Worm (Caenorhabditis elegans) whole organism, L4 larva: ENCODE measurements around the gene ptr-15.

Experiments used
- D1046.2 ChIP-seq: fragments of 200-800 bp; sonication (Bioruptor generic); IDR thresholded peaks from 2 replicates; pipeline ENCODE4 v1.3.6; 2022; ENCODE audit warnings: missing genetic modification characterization, missing compliant biosample characterization
- R02D3.7 ChIP-seq: fragments of 150-350 bp; sonication (generic microtip); optimal IDR thresholded peaks from 3 replicates; lab custom pipeline; 2014; ENCODE audit warnings: missing biosample characterization, missing genetic modification characterization
- T20F7.1 ChIP-seq: fragments of 200-800 bp; sonication (Bioruptor generic); optimal IDR thresholded peaks from 2 replicates; lab custom pipeline; 2018; ENCODE audit warnings: mild to moderate bottlenecking, missing genetic modification characterization, missing compliant biosample characterization
- Y105C5A.15 ChIP-seq: fragments of 200-800 bp; sonication (Bioruptor generic); IDR thresholded peaks from 2 replicates; pipeline ENCODE4 v1.3.6; 2022; ENCODE audit warnings: missing genetic modification characterization, missing compliant biosample characterization
- Y48G9A.11 ChIP-seq: fragments of 200-800 bp; sonication (Bioruptor generic); IDR thresholded peaks from 2 replicates; pipeline ENCODE4 v1.3.6; 2022; ENCODE audit warnings: missing genetic modification reagents, missing genetic modification characterization, missing compliant biosample characterization
- Y5F2A.4 ChIP-seq: fragments of 200-800 bp; sonication (Bioruptor generic); optimal IDR thresholded peaks from 2 replicates; lab custom pipeline; 2018; ENCODE audit warnings: mild to moderate bottlenecking, missing genetic modification characterization, missing compliant biosample characterization
- Y75B8A.6 ChIP-seq: fragments of 200-800 bp; sonication (Bioruptor generic); IDR thresholded peaks from 2 replicates; pipeline ENCODE4 v1.3.6; 2022; ENCODE audit warnings: missing genetic modification reagents, missing genetic modification characterization, missing compliant biosample characterization
- aha-1 ChIP-seq: fragments of 150-350 bp; peaks from one replicate; lab custom pipeline; 2014; ENCODE audit warnings: missing biosample characterization, missing genetic modification characterization
- arid-1 ChIP-seq: fragments of 200-800 bp; sonication (Bioruptor generic); conservative IDR thresholded peaks from 2 replicates; pipeline ENCODE4 v1.3.6; 2022; ENCODE audit warnings: missing genetic modification reagents, missing genetic modification characterization, missing compliant biosample characterization
- ceh-32 ChIP-seq: sonication (generic microtip); optimal IDR thresholded peaks from 2 replicates; lab custom pipeline; 2016; ENCODE audit warnings: mild to moderate bottlenecking, missing genetic modification characterization, missing compliant biosample characterization; ENCODE audit not compliant: poor library complexity
- ceh-62 ChIP-seq: sonication (generic microtip); optimal IDR thresholded peaks from 2 replicates; lab custom pipeline; 2017; ENCODE audit warnings: missing biosample characterization, missing genetic modification characterization
- cey-2 ChIP-seq: sonication (generic microtip); optimal IDR thresholded peaks from 3 replicates; lab custom pipeline; 2017; ENCODE audit warnings: missing genetic modification characterization, mild to moderate bottlenecking, missing compliant biosample characterization, antibody characterized with exemption, borderline replicate concordance; ENCODE audit not compliant: insufficient read depth
- daf-16 ChIP-seq, 3 experiments: sonication (generic microtip); optimal IDR thresholded peaks; 2 replicates each; lab custom pipeline; 2016 to 2017; ENCODE audit warnings: missing genetic modification characterization in 3 of 3, missing genetic modification reagents in 3 of 3, mild to moderate bottlenecking in 2 of 3, missing compliant biosample characterization in 2 of 3, missing biosample characterization in 1 of 3, moderate library complexity in 1 of 3
- daf-8 ChIP-seq: fragments of 200-800 bp; sonication (Bioruptor generic); IDR thresholded peaks from 2 replicates; pipeline ENCODE4 v1.3.6; 2022; ENCODE audit warnings: missing genetic modification characterization, missing compliant biosample characterization
- dmd-6 ChIP-seq: fragments of 200-800 bp; sonication (Bioruptor generic); IDR thresholded peaks from 2 replicates; pipeline ENCODE4 v1.3.6; 2022; ENCODE audit warnings: missing genetic modification reagents, missing genetic modification characterization, missing compliant biosample characterization
- dmd-9 ChIP-seq: fragments of 200-800 bp; sonication (Bioruptor generic); IDR thresholded peaks from 2 replicates; pipeline ENCODE4 v1.3.6; 2022; ENCODE audit warnings: missing genetic modification reagents, missing genetic modification characterization, missing compliant biosample characterization
- dpl-1 ChIP-seq: fragments of 150-350 bp; optimal IDR thresholded peaks from 2 replicates; lab custom pipeline; 2014; ENCODE audit warnings: missing biosample characterization, missing genetic modification reagents, missing genetic modification characterization
- dve-1 ChIP-seq: sonication (generic microtip); optimal IDR thresholded peaks from 2 replicates; lab custom pipeline; 2017; ENCODE audit warnings: antibody characterized with exemption, mild to moderate bottlenecking, missing genetic modification characterization, missing compliant biosample characterization; ENCODE audit not compliant: insufficient read depth
- fos-1 ChIP-seq: fragments of 150-350 bp; optimal IDR thresholded peaks from 2 replicates; lab custom pipeline; 2014; ENCODE audit warnings: missing biosample characterization, missing genetic modification characterization
- hif-1 ChIP-seq, 2 experiments: sonication (generic microtip); optimal IDR thresholded peaks; 2 replicates each; lab custom pipeline; 2016 to 2017; ENCODE audit warnings: missing compliant biosample characterization in 2 of 2, missing genetic modification characterization in 2 of 2, missing genetic modification reagents in 2 of 2, missing genotype in 2 of 2, mild to moderate bottlenecking in 1 of 2
- hlh-11 ChIP-seq: fragments of 200-800 bp; sonication (Bioruptor generic); optimal IDR thresholded peaks from 2 replicates; lab custom pipeline; 2018; ENCODE audit warnings: mild to moderate bottlenecking, missing genetic modification characterization, missing compliant biosample characterization
- hlh-30 ChIP-seq: sonication (generic microtip); optimal IDR thresholded peaks from 2 replicates; lab custom pipeline; 2017; ENCODE audit warnings: antibody characterized with exemption, mild to moderate bottlenecking, missing genetic modification characterization, missing compliant biosample characterization; ENCODE audit not compliant: insufficient read depth
- jun-1 ChIP-seq: fragments of 150-350 bp; optimal IDR thresholded peaks from 2 replicates; lab custom pipeline; 2014; ENCODE audit warnings: missing biosample characterization, missing genetic modification reagents, missing genetic modification characterization
- lim-7 ChIP-seq: fragments of 200-800 bp; sonication (Bioruptor generic); IDR thresholded peaks from 2 replicates; pipeline ENCODE4 v1.3.6; 2022; ENCODE audit warnings: missing genetic modification characterization, missing compliant biosample characterization
- lin-29 ChIP-seq: fragments of 200-800 bp; sonication (Bioruptor generic); IDR thresholded peaks from 2 replicates; pipeline ENCODE4 v1.3.6; 2022; ENCODE audit warnings: missing genetic modification reagents, missing genetic modification characterization, missing compliant biosample characterization
- lin-39 ChIP-seq: fragments of 150-350 bp; optimal IDR thresholded peaks from 2 replicates; lab custom pipeline; 2014; ENCODE audit warnings: missing biosample characterization, missing genetic modification reagents, missing genetic modification characterization
- lir-3 ChIP-seq: sonication (generic microtip); optimal IDR thresholded peaks from 2 replicates; lab custom pipeline; 2016; ENCODE audit warnings: mild to moderate bottlenecking, missing genetic modification characterization, missing compliant biosample characterization
- madf-5 ChIP-seq, 2 experiments: fragments of 200-800 bp; sonication (Bioruptor generic); IDR thresholded peaks; 2 replicates each; pipeline ENCODE4 v1.3.6; 2022; ENCODE audit warnings: missing compliant biosample characterization in 2 of 2, missing genetic modification characterization in 2 of 2
- mep-1 ChIP-seq: fragments of 150-350 bp; sonication (generic microtip); optimal IDR thresholded peaks from 3 replicates; lab custom pipeline; 2014; ENCODE audit warnings: missing biosample characterization, missing genetic modification characterization
- mes-2 ChIP-seq: sonication (generic microtip); optimal IDR thresholded peaks from 2 replicates; lab custom pipeline; 2016; ENCODE audit warnings: missing genotype, mild to moderate bottlenecking, missing genetic modification characterization, missing compliant biosample characterization; ENCODE audit not compliant: poor library complexity, severe bottlenecking
- nhr-10 ChIP-seq: fragments of 150-350 bp; optimal IDR thresholded peaks from 2 replicates; lab custom pipeline; 2014; ENCODE audit warnings: missing biosample characterization, missing genetic modification characterization
- nhr-28 ChIP-seq: fragments of 150-350 bp; optimal IDR thresholded peaks from 2 replicates; lab custom pipeline; 2014; ENCODE audit warnings: missing biosample characterization, missing genetic modification characterization
- nhr-42 ChIP-seq: fragments of 200-800 bp; sonication (Bioruptor generic); IDR thresholded peaks from 2 replicates; pipeline ENCODE4 v1.3.6; 2022; ENCODE audit warnings: missing genetic modification characterization, missing compliant biosample characterization
- nhr-76 ChIP-seq: fragments of 150-350 bp; optimal IDR thresholded peaks from 2 replicates; lab custom pipeline; 2014; ENCODE audit warnings: missing biosample characterization, missing genetic modification characterization
- nhr-77 ChIP-seq: fragments of 150-350 bp; optimal IDR thresholded peaks from 2 replicates; lab custom pipeline; 2014; ENCODE audit warnings: missing biosample characterization, missing genetic modification characterization
- pqm-1 ChIP-seq: sonication (generic microtip); optimal IDR thresholded peaks from 2 replicates; lab custom pipeline; 2017; ENCODE audit warnings: missing biosample characterization, missing genetic modification characterization
- rbr-2 ChIP-seq: sonication (generic microtip); optimal IDR thresholded peaks from 2 replicates; lab custom pipeline; 2016; ENCODE audit warnings: missing genotype, missing genetic modification characterization, missing compliant biosample characterization
- saeg-2 ChIP-seq: fragments of 200-800 bp; sonication (Bioruptor generic); IDR thresholded peaks from 2 replicates; pipeline ENCODE4 v1.3.6; 2022; ENCODE audit warnings: missing genetic modification reagents, missing genetic modification characterization, missing compliant biosample characterization
- set-16 ChIP-seq: fragments of 200-800 bp; sonication (Bioruptor generic); IDR thresholded peaks from 2 replicates; pipeline ENCODE4 v1.3.6; 2022; ENCODE audit warnings: missing genetic modification reagents, missing genetic modification characterization, missing compliant biosample characterization
- snpc-4 ChIP-seq: fragments of 150-350 bp; optimal IDR thresholded peaks from 2 replicates; lab custom pipeline; 2014; ENCODE audit warnings: missing biosample characterization, missing genetic modification characterization
- tra-1 ChIP-seq: fragments of 200-800 bp; sonication (Bioruptor generic); IDR thresholded peaks from 2 replicates; pipeline ENCODE4 v1.3.6; 2022; ENCODE audit warnings: missing genetic modification reagents, missing genetic modification characterization, missing compliant biosample characterization
- unc-62 ChIP-seq, 3 experiments: fragments of 150-350 bp in 1 of 3; sonication (generic microtip); optimal IDR thresholded peaks in 2 of 3; peaks in 1 of 3; 1 replicate in 1 of 3; 2 replicates in 2 of 3; lab custom pipeline; 2014 to 2017; ENCODE audit warnings: missing biosample characterization in 3 of 3, missing genetic modification characterization in 3 of 3, missing genetic modification reagents in 3 of 3, missing genotype in 1 of 3
- vab-7 ChIP-seq: fragments of 200-800 bp; sonication (Bioruptor generic); IDR thresholded peaks from 2 replicates; pipeline ENCODE4 v1.3.6; 2022; ENCODE audit warnings: missing genetic modification reagents, missing genetic modification characterization, missing compliant biosample characterization
- zfp-3 ChIP-seq: fragments of 200-800 bp; sonication (Bioruptor generic); conservative IDR thresholded peaks from 2 replicates; pipeline ENCODE4 v1.3.6; 2022; ENCODE audit warnings: missing genetic modification reagents, missing genetic modification characterization, missing compliant biosample characterization
- zip-2 ChIP-seq: fragments of 150-350 bp; optimal IDR thresholded peaks from 2 replicates; lab custom pipeline; 2014; ENCODE audit warnings: missing biosample characterization, missing genetic modification characterization
- ztf-7 ChIP-seq: fragments of 150-350 bp; optimal IDR thresholded peaks from 2 replicates; lab custom pipeline; 2014; ENCODE audit warnings: missing biosample characterization, missing genetic modification characterization

Gene ptr-15

DNA sequence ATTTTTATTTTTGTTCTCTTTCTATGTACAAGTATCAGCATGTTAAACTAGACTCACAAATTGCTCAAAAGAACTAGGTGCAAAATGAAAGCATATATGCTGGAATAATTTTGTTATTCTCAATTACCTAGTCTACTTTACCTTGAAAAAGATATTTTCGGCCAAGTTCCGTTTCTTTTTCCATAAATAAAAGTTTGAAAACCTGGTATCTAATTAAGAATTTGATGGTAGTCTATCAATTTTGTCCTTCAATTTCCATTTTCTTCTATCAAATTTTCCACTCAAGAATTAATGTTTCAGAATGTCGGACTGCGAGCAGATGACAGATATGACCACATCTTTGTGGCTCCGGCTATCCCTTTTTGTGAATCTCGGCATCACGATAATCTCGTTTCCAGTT is 34.0 kb upstream of the ptr-15 start, which contains the start of gene srab-4:
srab-4 (plus strand) TSS at position 301 of the 400 bp plus-strand sequence.
- TF ChIP-seq jun-1 = no peak
- TF ChIP-seq rbr-2 (tag; lab: Kevin White, UChicago) = no peak
- TF ChIP-seq nhr-10 (tag; lab: Kevin White, UChicago) = no peak
- no peak for TF ChIP-seq D1046.2 (GFP tag; lab: Robert Waterston, UW)
- TF ChIP-seq madf-5 (GFP tag; IDR thresholded peaks at IDR 0.05; lab: Robert Waterston, UW) = no peak
- TF ChIP-seq daf-8 (GFP tag; lab: Robert Waterston, UW) = no peak
- no peak for TF ChIP-seq unc-62 (GFP tag; optimal IDR thresholded peaks at IDR 0.05 in 1 of 2; lab: Kevin White, UChicago)
- no peak for TF ChIP-seq unc-62 (tag; optimal IDR thresholded peaks at IDR 0.05; lab: Kevin White, UChicago)
- no peak for TF ChIP-seq dpl-1 (GFP tag; lab: Kevin White, UChicago)
- TF ChIP-seq hif-1 (tag; optimal IDR thresholded peaks at IDR 0.05; lab: Kevin White, UChicago) = no peak
- TF ChIP-seq fos-1 (tag; lab: Kevin White, UChicago) = no peak
- TF ChIP-seq T20F7.1 = no peak
- TF ChIP-seq hlh-30 (tag; lab: Kevin White, UChicago) = no peak
- no peak for TF ChIP-seq dmd-6
- TF ChIP-seq lir-3 = no peak
- no peak for TF ChIP-seq lin-39 (tag; lab: Kevin White, UChicago)
- TF ChIP-seq Y48G9A.11 (GFP tag; lab: Robert Waterston, UW) = no peak
- TF ChIP-seq nhr-76 = no peak
- TF ChIP-seq saeg-2 = no peak
- TF ChIP-seq, all 104 proteins: peak for 0

DNA sequence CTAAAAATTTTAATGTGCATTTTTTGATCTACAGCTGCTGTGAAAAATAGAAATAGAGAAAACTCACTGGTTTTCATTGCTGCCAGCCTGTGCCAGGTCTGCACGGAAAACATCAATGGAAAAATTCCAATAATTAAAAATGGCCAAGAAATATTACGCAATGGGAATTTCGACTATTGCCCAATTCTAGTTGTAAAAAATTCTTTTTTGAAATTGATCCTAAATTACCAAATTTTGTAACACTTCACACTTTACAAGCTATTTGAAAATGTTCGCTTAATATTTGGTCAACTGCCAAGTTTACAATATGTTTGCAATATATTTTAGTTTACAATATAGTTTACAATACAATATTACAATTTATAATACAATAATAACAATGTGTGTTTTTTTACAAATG is 30.9 kb upstream of the ptr-15 start:
- TF ChIP-seq lin-29 (GFP tag; lab: Robert Waterston, UW) = no peak
- no peak for TF ChIP-seq Y75B8A.6
- 0 out of 2 replicates have a peak, but pooled peaks have one; percentile 14 for TF ChIP-seq dmd-6
- peak; percentile 21 for TF ChIP-seq dve-1 (tag; lab: Kevin White, UChicago)
- TF ChIP-seq daf-16 (GFP tag; optimal IDR thresholded peaks at IDR 0.05; lab: Kevin White, UChicago) = no peak
- TF ChIP-seq daf-16 (tag; optimal IDR thresholded peaks at IDR 0.05; lab: Kevin White, UChicago) = peak; percentile 50

DNA sequence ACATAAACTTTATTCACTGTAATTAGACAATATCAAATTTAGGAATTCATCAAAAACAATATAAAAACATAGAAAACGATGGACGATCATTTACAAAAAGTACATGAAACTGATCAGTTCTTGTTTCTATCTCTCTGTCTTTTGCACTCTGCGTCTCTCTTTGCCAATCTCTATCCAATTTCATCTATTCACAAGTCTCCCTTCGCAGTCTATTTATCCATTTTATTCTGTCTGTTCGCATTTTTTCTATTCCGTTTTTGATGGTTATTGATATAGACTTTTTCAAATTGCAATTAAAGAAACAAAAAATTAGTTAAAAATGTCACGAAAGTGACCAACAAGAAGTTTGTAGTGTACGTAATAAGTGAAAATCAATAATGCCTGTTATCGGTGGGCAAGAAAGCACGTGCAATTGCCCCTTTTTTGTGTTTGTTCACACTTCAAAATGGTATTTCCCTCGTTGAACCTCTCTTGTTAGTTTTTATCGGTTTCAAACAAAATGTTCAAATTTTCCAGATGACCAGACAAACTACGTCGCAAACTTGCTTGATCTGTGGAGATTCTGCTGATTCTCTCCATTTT is 28.6 kb upstream of the ptr-15 start, which contains the start of gene nhr-42:
nhr-42 (plus strand) TSS at position 517 of the 582 bp plus-strand sequence.
- TF ChIP-seq ztf-7 (tag; lab: Kevin White, UChicago) = no peak
- TF ChIP-seq pqm-1 (tag; lab: Kevin White, UChicago) = peak; percentile 22
- TF ChIP-seq dmd-9 = no peak
- no peak for TF ChIP-seq set-16 (GFP tag; lab: Robert Waterston, UW)
- TF ChIP-seq zip-2 (tag; lab: Kevin White, UChicago) = no peak
- TF ChIP-seq tra-1 (GFP tag; lab: Robert Waterston, UW) = no peak
- TF ChIP-seq hlh-11 (tag; lab: Kevin White, UChicago) = peak; percentile 52
- no peak for TF ChIP-seq saeg-2
- TF ChIP-seq mep-1 (tag; lab: Kevin White, UChicago) = peak; percentile 20
- TF ChIP-seq nhr-42 (GFP tag; lab: Robert Waterston, UW) = no peak
- no peak for TF ChIP-seq mes-2 (tag; lab: Kevin White, UChicago)
- no peak for TF ChIP-seq lim-7
- no peak for TF ChIP-seq dpl-1 (GFP tag; lab: Kevin White, UChicago)
- peak; percentile 39 for TF ChIP-seq hlh-30 (tag; lab: Kevin White, UChicago)
- no peak for TF ChIP-seq cey-2 (tag; lab: Kevin White, UChicago)
- TF ChIP-seq vab-7 = no peak
- TF ChIP-seq daf-16 (GFP tag; optimal IDR thresholded peaks at IDR 0.05; lab: Kevin White, UChicago) = no peak
- TF ChIP-seq daf-16 (tag; optimal IDR thresholded peaks at IDR 0.05; lab: Kevin White, UChicago) = peak; percentile 51
- TF ChIP-seq aha-1 (tag; lab: Kevin White, UChicago) = peak; percentile 73
- TF ChIP-seq hif-1 (tag; optimal IDR thresholded peaks at IDR 0.05; lab: Kevin White, UChicago) = peak in 1 of 2 experiments; percentile 57
- TF ChIP-seq nhr-77 (tag; lab: Kevin White, UChicago) = no peak
- TF ChIP-seq nhr-28 (tag; lab: Kevin White, UChicago) = peak; percentile 79
- no peak for TF ChIP-seq arid-1 (GFP tag; lab: Robert Waterston, UW)
- TF ChIP-seq ceh-62 = no peak
- TF ChIP-seq Y105C5A.15 (GFP tag; lab: Robert Waterston, UW) = no peak
- no peak for TF ChIP-seq Y75B8A.6
- no peak for TF ChIP-seq snpc-4 (tag; lab: Kevin White, UChicago)
- TF ChIP-seq ceh-32 = no peak
- no peak for TF ChIP-seq zfp-3 (GFP tag; lab: Robert Waterston, UW)
- TF ChIP-seq Y5F2A.4 (GFP tag; lab: Kevin White, UChicago) = no peak
- TF ChIP-seq R02D3.7 (tag; lab: Kevin White, UChicago) = no peak
